Fruit fly (Drosophila melanogaster) whole organism, prepupa: ENCODE data around the gene TfAP-2.

Experiments used
- Blimp-1 ChIP-seq: fragments of 200-800 bp; sonication (Bioruptor generic); optimal IDR thresholded peaks from 3 replicates; lab custom pipeline; 2017; ENCODE audit warnings: missing biosample characterization, missing genetic modification characterization, mild to moderate bottlenecking, moderate library complexity, missing genetic modification reagents
- CG10631 ChIP-seq: fragments of 200-800 bp; sonication (Bioruptor generic); optimal IDR thresholded peaks from 2 replicates; lab custom pipeline; 2016; ENCODE audit warnings: missing biosample characterization, missing genetic modification characterization
- CG11294 ChIP-seq: fragments of 200-800 bp; sonication (Bioruptor generic); IDR thresholded peaks from 2 replicates; pipeline ENCODE4 v1.3.6; 2022; ENCODE audit warnings: missing biosample characterization, missing genetic modification characterization
- CG11902 ChIP-seq: fragments of 200-800 bp; sonication (Bioruptor generic); optimal IDR thresholded peaks from 3 replicates; lab custom pipeline; 2016; ENCODE audit warnings: missing biosample characterization, missing genetic modification characterization
- CG15336 ChIP-seq: fragments of 200-800 bp; sonication (Bioruptor generic); IDR thresholded peaks from 2 replicates; pipeline ENCODE4 v1.3.6; 2022; ENCODE audit warnings: missing biosample characterization, missing genetic modification characterization
- CG1621 ChIP-seq: fragments of 200-800 bp; sonication (Bioruptor generic); optimal IDR thresholded peaks from 3 replicates; lab custom pipeline; 2018; ENCODE audit warnings: missing biosample characterization, mild to moderate bottlenecking, missing genetic modification characterization
- CG16779 ChIP-seq: fragments of 200-800 bp; sonication (Bioruptor generic); optimal IDR thresholded peaks from 3 replicates; lab custom pipeline; 2017; ENCODE audit warnings: missing biosample characterization, mild to moderate bottlenecking, missing genetic modification characterization
- CG3032 ChIP-seq: fragments of 200-800 bp; optimal IDR thresholded peaks from 2 replicates; lab custom pipeline; 2019; ENCODE audit warnings: missing biosample characterization, mild to moderate bottlenecking, missing genetic modification characterization, moderate library complexity
- CG32006 ChIP-seq: fragments of 200-800 bp; sonication (Bioruptor generic); optimal IDR thresholded peaks from 3 replicates; lab custom pipeline; 2017; ENCODE audit warnings: missing biosample characterization, mild to moderate bottlenecking, missing genetic modification characterization
- CG3919 ChIP-seq: fragments of 200-800 bp; sonication (Bioruptor generic); optimal IDR thresholded peaks from 3 replicates; lab custom pipeline; 2016; ENCODE audit warnings: missing biosample characterization, missing genetic modification characterization
- CG4318 ChIP-seq: fragments of 200-800 bp; sonication (Bioruptor generic); optimal IDR thresholded peaks from 3 replicates; lab custom pipeline; 2017; ENCODE audit warnings: missing biosample characterization, mild to moderate bottlenecking, missing genetic modification characterization
- CG6163 ChIP-seq: fragments of 200-800 bp; sonication (Bioruptor generic); IDR thresholded peaks from 3 replicates; pipeline ENCODE4 v1.3.6; 2022; ENCODE audit warnings: missing biosample characterization, missing genetic modification characterization
- CG6808 ChIP-seq: fragments of 200-800 bp; sonication (Bioruptor generic); optimal IDR thresholded peaks from 3 replicates; lab custom pipeline; 2017; ENCODE audit warnings: missing biosample characterization, missing genetic modification characterization, mild to moderate bottlenecking, moderate library complexity, missing genetic modification reagents
- CG6854 ChIP-seq: fragments of 200-800 bp; sonication (Bioruptor generic); optimal IDR thresholded peaks from 2 replicates; lab custom pipeline; 2017; ENCODE audit warnings: missing biosample characterization, mild to moderate bottlenecking, missing genetic modification characterization
- CG8319 ChIP-seq: fragments of 200-800 bp; sonication (Bioruptor generic); optimal IDR thresholded peaks from 3 replicates; lab custom pipeline; 2016; ENCODE audit warnings: missing biosample characterization, missing genetic modification characterization
- CG9139 ChIP-seq: fragments of 200-800 bp; sonication (Bioruptor generic); optimal IDR thresholded peaks from 3 replicates; lab custom pipeline; 2017; ENCODE audit warnings: missing biosample characterization, mild to moderate bottlenecking, missing genetic modification characterization
- Eip78C ChIP-seq: fragments of 200-800 bp; sonication (Bioruptor generic); peaks from one replicate; lab custom pipeline; 2016; ENCODE audit warnings: missing biosample characterization, missing genetic modification characterization
- Ets21C ChIP-seq: fragments of 200-800 bp; sonication (Bioruptor generic); optimal IDR thresholded peaks from 3 replicates; lab custom pipeline; 2016; ENCODE audit warnings: missing biosample characterization, missing genetic modification characterization
- Ets96B ChIP-seq: fragments of 200-800 bp; optimal IDR thresholded peaks from 2 replicates; lab custom pipeline; 2019; ENCODE audit warnings: missing biosample characterization, mild to moderate bottlenecking, missing genetic modification characterization, moderate library complexity
- Hr38 ChIP-seq: sonication (Bioruptor generic); optimal IDR thresholded peaks from 2 replicates; lab custom pipeline; 2016; ENCODE audit warnings: missing biosample characterization, missing genetic modification characterization
- Hr4 ChIP-seq: fragments of 200-800 bp; sonication (Bioruptor generic); optimal IDR thresholded peaks from 3 replicates; lab custom pipeline; 2016; ENCODE audit warnings: missing biosample characterization, missing genetic modification characterization
- Lpt ChIP-seq: fragments of 200-800 bp; sonication (Bioruptor generic); optimal IDR thresholded peaks from 3 replicates; lab custom pipeline; 2016; ENCODE audit warnings: missing biosample characterization, missing genetic modification characterization
- Met ChIP-seq: fragments of 200-800 bp; sonication (Bioruptor generic); optimal IDR thresholded peaks from 3 replicates; lab custom pipeline; 2016; ENCODE audit warnings: missing biosample characterization, missing genetic modification characterization
- Sox102F ChIP-seq: fragments of 200-800 bp; sonication (Bioruptor generic); optimal IDR thresholded peaks from 2 replicates; lab custom pipeline; 2016; ENCODE audit warnings: missing biosample characterization, mild to moderate bottlenecking, missing genetic modification characterization
- acj6 ChIP-seq: fragments of 200-800 bp; sonication (Bioruptor generic); optimal IDR thresholded peaks from 3 replicates; lab custom pipeline; 2016; ENCODE audit warnings: missing biosample characterization, missing genetic modification characterization
- dac ChIP-seq: fragments of 200-800 bp; sonication (Bioruptor generic); optimal IDR thresholded peaks from 2 replicates; lab custom pipeline; 2017; ENCODE audit warnings: missing biosample characterization, mild to moderate bottlenecking, missing genetic modification characterization
- eg ChIP-seq: fragments of 200-800 bp; sonication (Bioruptor generic); IDR thresholded peaks from 3 replicates; pipeline ENCODE4 v1.3.6; 2022; ENCODE audit warnings: missing biosample characterization, missing genetic modification characterization
- esn ChIP-seq: fragments of 200-800 bp; sonication (Bioruptor generic); optimal IDR thresholded peaks from 2 replicates; lab custom pipeline; 2016; ENCODE audit warnings: missing biosample characterization, mild to moderate bottlenecking, missing genetic modification characterization, moderate library complexity
- fd85E ChIP-seq: fragments of 200-800 bp; sonication (Bioruptor generic); optimal IDR thresholded peaks from 3 replicates; lab custom pipeline; 2016; ENCODE audit warnings: missing biosample characterization, missing genetic modification characterization
- net ChIP-seq: fragments of 200-800 bp; sonication (Bioruptor generic); optimal IDR thresholded peaks from 3 replicates; lab custom pipeline; 2016; ENCODE audit warnings: missing biosample characterization, missing genetic modification characterization
- spab ChIP-seq: fragments of 200-800 bp; sonication (Bioruptor generic); optimal IDR thresholded peaks from 2 replicates; lab custom pipeline; 2017; ENCODE audit warnings: missing biosample characterization, mild to moderate bottlenecking, missing genetic modification characterization, missing genetic modification reagents
- ss ChIP-seq, 2 experiments: fragments of 200-800 bp; sonication (Bioruptor generic); optimal IDR thresholded peaks; 2 replicates in 1 of 2; 3 replicates in 1 of 2; lab custom pipeline; 2017 to 2018; ENCODE audit warnings: mild to moderate bottlenecking in 2 of 2, missing biosample characterization in 2 of 2, missing genetic modification characterization in 2 of 2, moderate library complexity in 1 of 2
- svp ChIP-seq: fragments of 200-800 bp; sonication (Bioruptor generic); peaks from one replicate; lab custom pipeline; 2016; ENCODE audit warnings: missing biosample characterization, missing genetic modification characterization
- topi ChIP-seq: fragments of 200-800 bp; sonication (Bioruptor generic); optimal IDR thresholded peaks from 3 replicates; lab custom pipeline; 2016; ENCODE audit warnings: missing biosample characterization, missing genetic modification characterization

TfAP-2 gene

DNA sequence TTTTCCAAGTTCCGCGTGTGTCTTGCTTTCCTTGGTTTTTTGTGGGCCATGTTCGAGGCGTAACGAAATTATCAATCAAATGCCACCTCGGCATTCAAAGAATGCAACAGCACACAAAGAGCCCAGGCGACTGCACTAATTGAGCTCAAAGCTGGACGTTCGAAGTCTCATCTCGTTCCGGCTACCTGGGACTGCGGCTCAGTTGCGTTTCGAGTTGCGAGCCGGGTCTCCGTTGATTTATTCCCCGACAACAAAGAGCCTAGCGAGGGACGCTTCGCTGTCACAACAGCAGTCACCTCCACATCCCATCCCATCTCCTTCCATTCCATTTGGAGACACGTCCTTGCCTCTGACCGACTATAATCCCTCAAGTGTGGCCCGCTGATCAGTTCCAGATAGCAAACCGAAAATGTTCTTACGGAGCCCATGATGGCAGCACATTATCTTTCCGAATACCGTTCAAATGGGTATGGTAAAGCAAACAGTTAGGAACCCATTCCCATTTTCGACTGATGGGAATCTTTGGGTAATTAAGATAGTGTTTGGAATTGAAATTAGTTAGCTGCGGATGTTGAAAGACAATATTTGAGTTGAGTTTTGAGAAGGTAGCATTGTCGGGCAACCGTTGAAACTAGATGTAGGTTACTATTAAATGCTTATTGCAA is 56.4 kb downstream of the TfAP-2 start:
- TF ChIP-seq CG11294: no peak
- TF ChIP-seq topi (GFP tag; lab: Kevin White, UChicago): no peak
- TF ChIP-seq fd85E (GFP tag; lab: Kevin White, UChicago): no peak
- no peak for TF ChIP-seq Hr4 (GFP tag; lab: Kevin White, UChicago)
- peak; percentile 12 for TF ChIP-seq svp (GFP tag; lab: Kevin White, UChicago)
- TF ChIP-seq esn (GFP tag; lab: Kevin White, UChicago): no peak
- TF ChIP-seq CG10631: no peak
- peak; percentile 36 for TF ChIP-seq Eip78C (GFP tag; lab: Kevin White, UChicago)
- TF ChIP-seq Ets96B (tag; lab: Kevin White, UChicago): no peak
- TF ChIP-seq CG11902: no peak

DNA sequence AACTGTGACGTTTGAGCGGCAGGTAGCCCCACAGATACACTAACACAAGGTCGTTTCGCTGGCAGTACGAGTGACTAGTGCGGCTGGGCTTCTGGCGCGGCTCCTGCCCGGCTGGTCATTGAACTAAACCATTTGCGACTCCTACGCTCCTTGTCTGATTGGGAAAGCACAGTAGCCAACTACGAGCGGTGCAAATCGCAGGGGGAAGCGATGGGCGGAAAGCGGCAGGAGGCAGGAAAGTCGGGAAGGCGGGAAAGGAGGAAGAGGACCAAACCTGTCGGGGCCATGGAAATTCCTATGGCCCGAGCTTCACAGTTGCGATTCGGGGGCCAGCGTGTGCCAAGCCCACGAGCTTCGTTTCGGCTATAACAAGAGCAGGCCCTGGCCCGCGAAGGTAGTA is 57.5 kb downstream of the TfAP-2 start:
- TF ChIP-seq eg (GFP tag; lab: Robert Waterston, UW): 0 out of 3 replicates have a peak, but pooled peaks have one; percentile 26
- peak; percentile 5 for TF ChIP-seq svp (GFP tag; lab: Kevin White, UChicago)
- no peak for TF ChIP-seq CG10631
- 0 out of 3 replicates have a peak, but pooled peaks have one; percentile 8 for TF ChIP-seq CG6163 (GFP tag; lab: Robert Waterston, UW)
- no peak for TF ChIP-seq CG3032
- TF ChIP-seq Sox102F (GFP tag; lab: Kevin White, UChicago): no peak
- no peak for TF ChIP-seq ss (GFP tag; optimal IDR thresholded peaks at IDR 0.05; lab: Kevin White, UChicago)
- TF ChIP-seq CG8319 (GFP tag; lab: Kevin White, UChicago): no peak
- peak; percentile 46 for TF ChIP-seq Eip78C (GFP tag; lab: Kevin White, UChicago)
- TF ChIP-seq Lpt (GFP tag; lab: Kevin White, UChicago): peak; percentile 57
- TF ChIP-seq CG32006 (GFP tag; lab: Kevin White, UChicago): no peak
- no peak for TF ChIP-seq CG3919 (GFP tag; lab: Kevin White, UChicago)

DNA sequence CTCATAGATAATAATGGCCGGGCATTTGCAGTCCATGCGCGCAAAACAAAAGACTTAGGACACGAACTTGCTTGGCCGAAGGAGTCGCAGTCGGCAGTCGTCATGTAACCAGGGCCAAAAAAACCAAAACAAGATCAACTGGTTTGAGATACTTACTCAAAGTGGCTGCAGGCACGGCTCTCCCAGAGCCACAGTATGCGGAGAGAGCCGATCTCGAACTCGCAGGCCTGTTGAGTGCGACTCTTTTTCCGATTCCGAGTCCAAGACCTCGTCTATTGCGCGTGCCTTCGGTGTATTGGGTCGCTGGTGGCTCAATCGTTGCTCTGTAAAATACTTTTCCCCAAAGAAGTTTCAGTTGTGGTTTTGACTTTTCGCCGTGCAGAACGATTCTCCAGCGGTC is 58.0 kb downstream of the TfAP-2 start, which contains the start of gene CG43980:
TSS of gene CG43980 (plus strand) at position 352 of the 400 bp plus-strand sequence.
- TF ChIP-seq CG15336 (GFP tag; lab: Robert Waterston, UW) (0 out of 2 replicates have a peak, but pooled peaks have one; percentile 22), CG6854 (GFP tag; lab: Kevin White, UChicago) (peak; percentile 8), CG6808 (GFP tag; lab: Kevin White, UChicago) (peak; percentile 28), spab (no peak), Ets21C (GFP tag; lab: Kevin White, UChicago) (no peak), Eip78C (GFP tag; lab: Kevin White, UChicago) (peak; percentile 75), ss (GFP tag; optimal IDR thresholded peaks at IDR 0.05; lab: Kevin White, UChicago) (peak; percentile 6 to 55), acj6 (GFP tag; lab: Kevin White, UChicago) (no peak), CG4318 (GFP tag; lab: Kevin White, UChicago) (no peak), CG6163 (GFP tag; lab: Robert Waterston, UW) (0 out of 3 replicates have a peak, but pooled peaks have one; percentile 27), Ets96B (tag; lab: Kevin White, UChicago) (no peak), Lpt (GFP tag; lab: Kevin White, UChicago) (peak; percentile 13), Met (GFP tag; lab: Kevin White, UChicago) (no peak), CG16779 (tag; lab: Kevin White, UChicago) (peak; percentile 14), svp (GFP tag; lab: Kevin White, UChicago) (no peak)

DNA sequence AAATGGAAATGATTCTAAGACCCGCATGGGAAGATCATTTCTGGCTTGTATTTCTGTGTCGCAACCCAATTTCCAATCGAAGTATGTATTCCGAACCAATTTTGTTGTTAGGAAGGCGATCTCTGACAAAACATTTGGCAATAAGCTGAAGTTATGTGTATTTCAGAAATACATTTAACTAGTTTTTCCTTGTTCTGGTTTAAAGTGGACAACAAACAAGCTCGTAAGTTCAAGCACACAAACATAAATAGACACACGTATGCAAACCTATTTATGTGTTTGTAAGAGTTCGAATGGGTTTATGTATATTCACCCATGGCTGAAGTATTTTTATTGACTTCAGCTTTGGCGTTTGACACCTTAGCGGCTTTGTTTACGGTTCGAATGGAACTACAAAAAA is 59.2 kb downstream of the TfAP-2 start:
- no peak for TF ChIP-seq net (GFP tag; lab: Kevin White, UChicago)
- no peak for TF ChIP-seq CG1621 (tag; lab: Kevin White, UChicago)
- TF ChIP-seq dac (GFP tag; lab: Kevin White, UChicago): no peak
- TF ChIP-seq Hr38 (GFP tag; lab: Kevin White, UChicago): no peak
- TF ChIP-seq CG4318 (GFP tag; lab: Kevin White, UChicago): no peak

DNA sequence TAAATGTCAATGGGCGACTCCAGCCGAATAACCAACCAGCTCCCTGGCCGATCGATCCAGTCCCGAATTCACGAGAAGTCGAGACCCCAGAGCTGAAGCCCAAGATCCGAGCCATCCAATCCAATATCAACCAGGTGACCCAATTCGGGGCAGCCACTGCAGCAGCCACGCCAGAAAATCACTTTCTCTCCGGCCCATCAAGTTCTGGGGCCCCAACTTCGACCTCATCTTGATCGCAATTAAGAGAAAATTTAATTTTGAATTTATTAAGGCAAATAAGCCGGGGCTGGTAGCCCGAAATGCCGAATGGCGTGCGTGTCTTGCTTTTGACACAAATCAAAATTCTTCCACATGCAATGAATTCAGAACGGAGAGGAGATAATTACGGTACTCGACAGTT is 61.2 kb downstream of the TfAP-2 start:
- TF ChIP-seq CG3032 (no peak), CG9139 (no peak), Blimp-1 (GFP tag; lab: Kevin White, UChicago) (peak; percentile 53)
